Fruit fly (Drosophila melanogaster): ENCODE results near the gene Coprox.

DNA sequence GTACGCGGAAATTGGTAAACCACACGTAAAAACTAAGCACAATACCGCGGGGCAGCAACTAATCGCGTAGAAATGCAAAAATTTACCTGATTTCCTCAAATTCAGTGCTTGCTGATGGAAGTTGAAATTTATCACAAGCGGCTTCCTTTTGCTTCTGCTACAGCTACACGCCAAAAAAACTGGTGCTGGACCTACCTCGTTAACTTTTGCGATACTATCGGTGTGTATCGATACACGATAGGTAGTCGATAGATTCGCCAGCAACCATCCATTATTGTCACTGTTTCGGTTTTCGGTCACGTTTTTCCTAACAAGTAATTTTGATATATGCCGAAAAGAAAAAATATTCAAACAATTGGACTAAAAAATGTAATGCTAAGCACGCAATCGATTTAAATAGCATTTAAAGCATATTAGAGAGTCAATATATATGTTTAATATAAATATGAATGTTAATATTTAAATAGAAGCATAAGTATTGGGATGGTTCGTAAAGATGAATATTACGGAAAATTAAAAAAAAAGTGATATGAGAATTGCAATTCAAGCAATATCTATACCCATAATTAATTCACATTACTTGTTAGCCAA lies 3.3 kb downstream of the Coprox start, which contains the start of gene Sumo:
- TF ChIP-seq psq (optimal IDR thresholded peaks at IDR 0.05) = no peak
- TF ChIP-seq pan (optimal IDR thresholded peaks at IDR 0.05) = no peak

Data from whole organism.